Worm (Caenorhabditis elegans) whole organism, L1 larva: ENCODE measurements around the gene lrr-1.

Experiments
- C04F5.9 ChIP-seq: sonication (generic microtip); optimal IDR thresholded peaks from 2 replicates; lab custom pipeline; 2016; ENCODE audit warnings: missing genetic modification characterization, missing compliant biosample characterization
- C34B4.2 ChIP-seq: sonication (generic microtip); optimal IDR thresholded peaks from 2 replicates; lab custom pipeline; 2017; ENCODE audit warnings: mild to moderate bottlenecking, missing genetic modification characterization, missing compliant biosample characterization
- Y116A8C.19 ChIP-seq: sonication (generic microtip); optimal IDR thresholded peaks from 2 replicates; lab custom pipeline; 2016; ENCODE audit warnings: missing compliant biosample characterization, missing genetic modification characterization, borderline replicate concordance
- alr-1 ChIP-seq: fragments of 200-800 bp; sonication (Bioruptor generic); optimal IDR thresholded peaks from 2 replicates; lab custom pipeline; 2018; ENCODE audit warnings: borderline replicate concordance, mild to moderate bottlenecking, missing genetic modification characterization, missing compliant biosample characterization
- ceh-82 ChIP-seq, 3 experiments: fragments of 150-350 bp in 1 of 3; sonication (generic microtip) in 2 of 3; optimal IDR thresholded peaks; 2 replicates each; lab custom pipeline; 2014 to 2017; ENCODE audit warnings: missing biosample characterization in 3 of 3, missing genetic modification characterization in 3 of 3
- ceh-88 ChIP-seq: fragments of 200-800 bp; sonication (Bioruptor generic); IDR thresholded peaks from 2 replicates; pipeline ENCODE4 v1.3.6; 2022; ENCODE audit warnings: missing genetic modification characterization, missing compliant biosample characterization
- dsc-1 ChIP-seq: sonication (generic microtip); optimal IDR thresholded peaks from 2 replicates; lab custom pipeline; 2016; ENCODE audit warnings: mild to moderate bottlenecking, missing genetic modification characterization, missing compliant biosample characterization
- efl-1 ChIP-seq, 4 experiments: fragments of 150-350 bp; optimal IDR thresholded peaks in 3 of 4; peaks in 1 of 4; 1 replicate in 1 of 4; 2 replicates in 3 of 4; lab custom pipeline; 2014; ENCODE audit warnings: missing biosample characterization in 2 of 4, missing genetic modification characterization in 2 of 4, missing genetic modification reagents in 2 of 4
- efl-3 ChIP-seq: fragments of 200-800 bp; sonication (Bioruptor generic); optimal IDR thresholded peaks from 2 replicates; lab custom pipeline; 2018; ENCODE audit warnings: mild to moderate bottlenecking, missing genetic modification characterization, missing compliant biosample characterization
- egl-27 ChIP-seq, 2 experiments: fragments of 150-350 bp in 1 of 2; sonication (generic microtip); optimal IDR thresholded peaks; 3 replicates each; lab custom pipeline; 2017 to 2018; ENCODE audit warnings: missing biosample characterization in 2 of 2, missing genetic modification characterization in 2 of 2, missing genetic modification reagents in 2 of 2
- elt-2 ChIP-seq: sonication (generic microtip); optimal IDR thresholded peaks from 2 replicates; lab custom pipeline; 2016; ENCODE audit warnings: missing genetic modification characterization, mild to moderate bottlenecking, inconsistent platforms, missing compliant biosample characterization, missing genetic modification reagents
- elt-3 ChIP-seq, 6 experiments: fragments of 150-350 bp in 1 of 6; sonication (generic microtip); optimal IDR thresholded peaks; 2 replicates each; lab custom pipeline; 2017 to 2018; ENCODE audit warnings: missing biosample characterization in 6 of 6, missing genetic modification characterization in 6 of 6, inconsistent platforms in 1 of 6
- ets-5 ChIP-seq: fragments of 200-800 bp; sonication (Bioruptor generic); IDR thresholded peaks from 2 replicates; pipeline ENCODE4 v1.3.6; 2022; ENCODE audit warnings: missing genetic modification characterization, missing compliant biosample characterization
- fkh-4 ChIP-seq: sonication (generic microtip); optimal IDR thresholded peaks from 2 replicates; lab custom pipeline; 2016; ENCODE audit warnings: missing compliant biosample characterization, missing genetic modification characterization, borderline replicate concordance
- fkh-8 ChIP-seq: sonication (generic microtip); optimal IDR thresholded peaks from 2 replicates; lab custom pipeline; 2016; ENCODE audit warnings: mild to moderate bottlenecking, missing genetic modification characterization, missing compliant biosample characterization
- fos-1 ChIP-seq: fragments of 150-350 bp; optimal IDR thresholded peaks from 2 replicates; lab custom pipeline; 2014; ENCODE audit warnings: missing biosample characterization, missing genetic modification characterization
- grh-1 ChIP-seq: fragments of 200-800 bp; sonication (Bioruptor generic); IDR thresholded peaks from 2 replicates; pipeline ENCODE4 v1.3.6; 2022; ENCODE audit warnings: missing genetic modification reagents, missing genetic modification characterization, missing compliant biosample characterization
- hpl-2 ChIP-seq: fragments of 150-350 bp; optimal IDR thresholded peaks from 2 replicates; lab custom pipeline; 2014; ENCODE audit warnings: missing biosample characterization, missing genetic modification reagents, missing genetic modification characterization
- jun-1 ChIP-seq: fragments of 150-350 bp; optimal IDR thresholded peaks from 2 replicates; lab custom pipeline; 2014; ENCODE audit warnings: missing biosample characterization, missing genetic modification reagents, missing genetic modification characterization
- lin-13 ChIP-seq: fragments of 150-350 bp; optimal IDR thresholded peaks from 2 replicates; lab custom pipeline; 2014; ENCODE audit warnings: missing biosample characterization, missing genetic modification reagents, missing genetic modification characterization
- lin-35 ChIP-seq, 2 experiments: fragments of 150-350 bp; optimal IDR thresholded peaks; 2 replicates each; lab custom pipeline; 2014; ENCODE audit warnings: missing biosample characterization in 2 of 2, missing genetic modification characterization in 2 of 2, missing genetic modification reagents in 2 of 2
- lin-39 ChIP-seq: fragments of 150-350 bp; optimal IDR thresholded peaks from 2 replicates; lab custom pipeline; 2014; ENCODE audit warnings: missing biosample characterization, missing genetic modification reagents, missing genetic modification characterization
- lsy-2 ChIP-seq, 2 experiments: fragments of 150-350 bp; optimal IDR thresholded peaks; 2 replicates each; lab custom pipeline; 2014; ENCODE audit warnings: missing biosample characterization in 2 of 2, missing genetic modification characterization in 2 of 2
- mdl-1 ChIP-seq, 2 experiments: fragments of 150-350 bp; optimal IDR thresholded peaks; 2 replicates each; lab custom pipeline; 2014 to 2017; ENCODE audit warnings: missing biosample characterization in 2 of 2, missing genetic modification characterization in 2 of 2, inconsistent platforms in 1 of 2
- nhr-12 ChIP-seq: sonication (generic microtip); optimal IDR thresholded peaks from 2 replicates; lab custom pipeline; 2017; ENCODE audit warnings: missing biosample characterization, missing genetic modification characterization
- nhr-19 ChIP-seq: fragments of 200-800 bp; sonication (Bioruptor generic); conservative IDR thresholded peaks from 2 replicates; pipeline ENCODE4 v1.3.6; 2022; ENCODE audit warnings: missing genetic modification characterization, missing compliant biosample characterization
- nhr-28 ChIP-seq: fragments of 150-350 bp; optimal IDR thresholded peaks from 2 replicates; lab custom pipeline; 2014; ENCODE audit warnings: missing biosample characterization, missing genetic modification characterization
- nhr-71 ChIP-seq: sonication (generic microtip); optimal IDR thresholded peaks from 2 replicates; lab custom pipeline; 2016; ENCODE audit warnings: mild to moderate bottlenecking, missing genetic modification characterization, moderate library complexity, missing compliant biosample characterization
- nhr-90 ChIP-seq: sonication (generic microtip); optimal IDR thresholded peaks from 2 replicates; lab custom pipeline; 2016; ENCODE audit warnings: mild to moderate bottlenecking, missing genetic modification characterization, missing compliant biosample characterization; ENCODE audit not compliant: poor library complexity
- rnt-1 ChIP-seq: sonication (generic microtip); optimal IDR thresholded peaks from 2 replicates; lab custom pipeline; 2016; ENCODE audit warnings: mild to moderate bottlenecking, missing genetic modification characterization, moderate library complexity, missing compliant biosample characterization
- snpc-4 ChIP-seq: fragments of 150-350 bp; optimal IDR thresholded peaks from 2 replicates; lab custom pipeline; 2014; ENCODE audit warnings: missing biosample characterization, missing genetic modification characterization
- sptf-1 ChIP-seq: fragments of 150-350 bp; optimal IDR thresholded peaks from 2 replicates; lab custom pipeline; 2014; ENCODE audit warnings: missing biosample characterization, missing genetic modification characterization
- sup-37 ChIP-seq: fragments of 200-800 bp; sonication (Bioruptor generic); optimal IDR thresholded peaks from 2 replicates; lab custom pipeline; 2018; ENCODE audit warnings: mild to moderate bottlenecking, missing genetic modification characterization, missing compliant biosample characterization
- swsn-7 ChIP-seq: sonication (generic microtip); optimal IDR thresholded peaks from 2 replicates; lab custom pipeline; 2016; ENCODE audit warnings: missing genetic modification characterization, missing compliant biosample characterization
- unc-62 ChIP-seq: fragments of 150-350 bp; optimal IDR thresholded peaks from 2 replicates; lab custom pipeline; 2014; ENCODE audit warnings: missing biosample characterization, missing genetic modification reagents, missing genetic modification characterization
- unc-86 ChIP-seq: sonication (generic microtip); optimal IDR thresholded peaks from 2 replicates; lab custom pipeline; 2016; ENCODE audit warnings: missing genetic modification characterization, missing compliant biosample characterization
- xbp-1 ChIP-seq: sonication (generic microtip); optimal IDR thresholded peaks from 2 replicates; lab custom pipeline; 2016; ENCODE audit warnings: missing genetic modification characterization, missing compliant biosample characterization
- zag-1 ChIP-seq: fragments of 150-350 bp; optimal IDR thresholded peaks from 2 replicates; lab custom pipeline; 2014; ENCODE audit warnings: missing biosample characterization, missing genetic modification characterization
- zip-4 ChIP-seq: fragments of 200-800 bp; sonication (Bioruptor generic); optimal IDR thresholded peaks from 2 replicates; lab custom pipeline; 2018; ENCODE audit warnings: mild to moderate bottlenecking, missing genetic modification characterization, moderate library complexity, missing compliant biosample characterization
- ztf-11 ChIP-seq, 2 experiments: sonication (generic microtip); optimal IDR thresholded peaks; 2 replicates each; lab custom pipeline; 2016 to 2017; ENCODE audit warnings: missing genetic modification characterization in 2 of 2, missing biosample characterization in 1 of 2, missing compliant biosample characterization in 1 of 2

Gene lrr-1

DNA sequence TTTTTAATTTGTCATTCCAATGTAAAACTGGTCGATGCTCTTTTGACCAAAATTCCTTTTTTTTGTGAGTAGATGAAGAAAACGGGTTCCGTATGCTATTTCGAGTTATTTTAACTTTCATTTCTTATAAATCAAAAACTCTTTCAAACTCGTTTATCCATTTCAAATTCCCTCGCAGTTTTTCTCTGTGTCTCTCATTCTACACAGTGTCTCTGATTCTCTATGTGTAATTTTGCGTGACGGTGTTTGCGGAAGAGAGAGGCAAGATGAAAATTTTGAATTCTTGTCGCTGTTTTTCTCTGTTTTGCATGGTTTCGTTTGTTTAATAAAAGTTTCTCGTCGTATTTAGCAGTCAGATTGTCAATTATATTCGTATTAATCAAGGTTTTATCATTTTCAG, 37.1 kb downstream of the lrr-1 start, which contains the start of gene citk-2 (continued):
- TF ChIP-seq C34B4.2 = peak; percentile 45
- TF ChIP-seq swsn-7 (tag; lab: Kevin White, UChicago) = peak; percentile 95
- TF ChIP-seq Y116A8C.19 (tag; lab: Kevin White, UChicago) = no peak
- peak; percentile 94 for TF ChIP-seq xbp-1 (tag; lab: Kevin White, UChicago)
- TF ChIP-seq zag-1 (tag; lab: Kevin White, UChicago) = peak; percentile 37
- no peak for TF ChIP-seq alr-1
- peak; percentile 74 to 90 (median 88) for TF ChIP-seq ceh-82 (tag; optimal IDR thresholded peaks at IDR 0.05; lab: Kevin White, UChicago)
- TF ChIP-seq mdl-1 (tag; optimal IDR thresholded peaks at IDR 0.05; lab: Kevin White, UChicago) = peak in 1 of 2 experiments; percentile 67
- TF ChIP-seq grh-1 = peak; percentile 95
- peak; percentile 80 for TF ChIP-seq C04F5.9 (tag; lab: Kevin White, UChicago)
- TF ChIP-seq snpc-4 (tag; lab: Kevin White, UChicago) = peak; percentile 90
- peak in 2 of 6 experiments; percentile 76 to 91 for TF ChIP-seq elt-3 (tag; optimal IDR thresholded peaks at IDR 0.05; lab: Kevin White, UChicago)
- peak; percentile 38 for TF ChIP-seq efl-3 (GFP tag; lab: Kevin White, UChicago)
- no peak for TF ChIP-seq nhr-12
- peak; percentile 100 for TF ChIP-seq lin-35 (GFP tag; optimal IDR thresholded peaks at IDR 0.05; lab: Kevin White, UChicago)
- peak; percentile 73 for TF ChIP-seq zip-4 (GFP tag; lab: Kevin White, UChicago)
- peak; percentile 93 for TF ChIP-seq nhr-19 (GFP tag; lab: Robert Waterston, UW)
- peak; percentile 52 for TF ChIP-seq sup-37 (GFP tag; lab: Kevin White, UChicago)
- peak; percentile 66 for TF ChIP-seq fkh-8 (tag; lab: Kevin White, UChicago)
- TF ChIP-seq dsc-1 (tag; lab: Kevin White, UChicago) = peak; percentile 94
- TF ChIP-seq ceh-88 (GFP tag; lab: Robert Waterston, UW) = peak; percentile 63
- TF ChIP-seq egl-27 (tag; optimal IDR thresholded peaks at IDR 0.05; lab: Kevin White, UChicago) = peak in 1 of 2 experiments; percentile 1
- TF ChIP-seq rnt-1 (tag; lab: Kevin White, UChicago) = peak; percentile 97
- peak; percentile 90 for TF ChIP-seq lin-39 (tag; lab: Kevin White, UChicago)
- TF ChIP-seq nhr-28 (tag; lab: Kevin White, UChicago) = no peak
- TF ChIP-seq lsy-2 (tag; optimal IDR thresholded peaks at IDR 0.05; lab: Kevin White, UChicago) = peak; percentile 95
- no peak for TF ChIP-seq unc-62
- TF ChIP-seq unc-86 (tag; lab: Kevin White, UChicago) = peak; percentile 92
- peak; percentile 99 for TF ChIP-seq elt-2 (tag; lab: Kevin White, UChicago)
- TF ChIP-seq ztf-11 (tag; optimal IDR thresholded peaks at IDR 0.05; lab: Kevin White, UChicago) = peak in 1 of 2 experiments; percentile 78
- no peak for TF ChIP-seq ets-5
- TF ChIP-seq nhr-90 = peak; percentile 93
- no peak for TF ChIP-seq sptf-1
- peak; percentile 96 for TF ChIP-seq nhr-71 (tag; lab: Kevin White, UChicago)
- TF ChIP-seq fos-1 (tag; lab: Kevin White, UChicago) = peak; percentile 93
- no peak for TF ChIP-seq hpl-2 (GFP tag; lab: Kevin White, UChicago)

DNA sequence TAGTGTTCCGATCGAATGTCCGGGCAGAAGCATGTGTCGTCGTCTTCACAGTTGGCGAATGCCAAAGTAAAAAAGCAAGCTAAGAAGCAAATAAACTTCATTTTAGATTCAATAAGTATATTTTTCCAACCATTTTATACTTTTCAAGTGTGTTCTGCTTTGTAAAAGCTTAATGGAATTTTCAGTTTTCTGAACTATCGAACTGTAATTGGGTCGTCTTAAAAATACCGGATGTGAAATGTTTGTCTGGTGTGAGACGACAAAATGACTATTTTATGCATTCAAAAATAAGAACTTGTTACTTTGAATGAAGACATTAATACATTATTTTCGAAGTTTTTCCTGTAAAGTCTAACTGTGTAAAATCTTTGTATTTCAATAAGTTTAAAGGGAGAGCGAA, 37.6 kb downstream of the lrr-1 start, which contains the start of gene F59A6.11:
Gene F59A6.11, minus strand, starts transcription at position 101 of the 400 bp plus-strand sequence.
- TF ChIP-seq zag-1 (tag; lab: Kevin White, UChicago) (no peak), zip-4 (GFP tag; lab: Kevin White, UChicago) (no peak), jun-1 (tag; lab: Kevin White, UChicago) (no peak), efl-3 (GFP tag; lab: Kevin White, UChicago) (no peak), lin-13 (GFP tag; lab: Kevin White, UChicago) (no peak), efl-1 (optimal IDR thresholded peaks at IDR 0.05; lab: Kevin White, UChicago) (no peak), efl-1 (GFP tag; optimal IDR thresholded peaks at IDR 0.05 in 1 of 2; lab: Kevin White, UChicago) (peak in 1 of 2 experiments; percentile 72), fkh-4 (tag; lab: Kevin White, UChicago) (no peak)
